Fruit fly (Drosophila melanogaster): ENCODE measurements around the gene CG33494.

CG33494 gene

dm6 chr3R:25489116-25489515 lies 5.8 kb downstream of the CG33494 start (continued):
- no peak for TF ChIP-seq hkb (optimal IDR thresholded peaks at IDR 0.05)
- peak; percentile 71 for TF ChIP-seq hkb (GFP tag; IDR thresholded peaks at IDR 0.05)
- TF ChIP-seq CG6765 (GFP tag; optimal IDR thresholded peaks at IDR 0.05), result no peak
- peak; percentile 61 for TF ChIP-seq CG10543 (GFP tag; optimal IDR thresholded peaks at IDR 0.05)
- TF ChIP-seq CG2712 (tag; optimal IDR thresholded peaks at IDR 0.05), result peak; percentile 85
- 0 out of 2 replicates have a peak, but pooled peaks have one; percentile 26 for TF ChIP-seq klu (GFP tag; IDR thresholded peaks at IDR 0.05)
- TF ChIP-seq ac (GFP tag; optimal IDR thresholded peaks at IDR 0.05), result no peak
- peak; percentile 79 for TF ChIP-seq Sox100B (GFP tag; optimal IDR thresholded peaks at IDR 0.05)
- TF ChIP-seq CG10431 (GFP tag; optimal IDR thresholded peaks at IDR 0.05), result no peak
- TF ChIP-seq CG3163 (GFP tag; optimal IDR thresholded peaks at IDR 0.05), result no peak
- TF ChIP-seq CG12744 (GFP tag; optimal IDR thresholded peaks at IDR 0.05), result no peak
- TF ChIP-seq CG31441 (GFP tag; IDR thresholded peaks at IDR 0.05), result peak; percentile 78
- peak; percentile 48 for TF ChIP-seq MTF-1 (GFP tag; optimal IDR thresholded peaks at IDR 0.05; ENCODE audit: borderline replicate concordance)
- TF ChIP-seq D19B (GFP tag; optimal IDR thresholded peaks at IDR 0.05), result no peak
- TF ChIP-seq Blimp-1 (GFP tag; optimal IDR thresholded peaks at IDR 0.05), result peak; percentile 77
- peak; percentile 68 for TF ChIP-seq CG2875 (GFP tag; optimal IDR thresholded peaks at IDR 0.05)
- peak; percentile 43; the same call in 1 of the 2 replicates for TF ChIP-seq Ada2b (GFP tag; IDR thresholded peaks at IDR 0.05)
- TF ChIP-seq her (GFP tag; optimal IDR thresholded peaks at IDR 0.05), result no peak
- TF ChIP-seq NC2β (GFP tag; optimal IDR thresholded peaks at IDR 0.05), result no peak
- no peak for TF ChIP-seq CG13123 (GFP tag; optimal IDR thresholded peaks at IDR 0.05)
- 0 out of 2 replicates have a peak, but pooled peaks have one; percentile 7 for TF ChIP-seq CG31224 (GFP tag; IDR thresholded peaks at IDR 0.05)
- TF ChIP-seq CG6813 (GFP tag; optimal IDR thresholded peaks at IDR 0.05), result no peak
- TF ChIP-seq D19A (tag; optimal IDR thresholded peaks at IDR 0.05), result peak; percentile 69
- TF ChIP-seq CG3407 (GFP tag; optimal IDR thresholded peaks at IDR 0.05), result peak; percentile 46
- TF ChIP-seq CG13775 (GFP tag; optimal IDR thresholded peaks at IDR 0.05), result peak; percentile 39
- TF ChIP-seq HHEX (GFP tag; optimal IDR thresholded peaks at IDR 0.05), result peak; percentile 46
- TF ChIP-seq CG5953 (GFP tag; IDR thresholded peaks at IDR 0.05), result no peak
- no peak for TF ChIP-seq Dip2 (GFP tag; IDR thresholded peaks at IDR 0.05)
- TF ChIP-seq lov (optimal IDR thresholded peaks at IDR 0.05), result no peak
- no peak for TF ChIP-seq lov (GFP tag; IDR thresholded peaks at IDR 0.05)
- TF ChIP-seq CG2678 (tag; optimal IDR thresholded peaks at IDR 0.05), result peak; percentile 62
- TF ChIP-seq dpn (GFP tag; optimal IDR thresholded peaks at IDR 0.05), result peak in 1 of 2 experiments; percentile 37
- TF ChIP-seq ranshi (GFP tag; IDR thresholded peaks at IDR 0.05), result peak; percentile 63
- no peak for TF ChIP-seq CG6683 (GFP tag; optimal IDR thresholded peaks at IDR 0.05)
- no peak for TF ChIP-seq Sry-δ (GFP tag; optimal IDR thresholded peaks at IDR 0.05)
- no peak for TF ChIP-seq Atf3 (GFP tag; optimal IDR thresholded peaks at IDR 0.05)
- TF ChIP-seq Aef1 (GFP tag; IDR thresholded peaks at IDR 0.05), result peak; percentile 52; the same call in 2 of the 3 replicates
- no peak for TF ChIP-seq C15 (GFP tag; IDR thresholded peaks at IDR 0.05)
- TF ChIP-seq wek (GFP tag; optimal IDR thresholded peaks at IDR 0.05), result peak; percentile 6
- TF ChIP-seq so (GFP tag; IDR thresholded peaks at IDR 0.05), result peak; percentile 54; the same call in 1 of the 3 replicates
- TF ChIP-seq CG33213 (GFP tag; optimal IDR thresholded peaks at IDR 0.05), result no peak
- TF ChIP-seq nerfin-1 (tag; optimal IDR thresholded peaks at IDR 0.05), result peak; percentile 3
- no peak for TF ChIP-seq Nf-YA (GFP tag; IDR thresholded peaks at IDR 0.05)
- no peak for TF ChIP-seq Opbp (GFP tag; IDR thresholded peaks at IDR 0.05; ENCODE audit: partially characterized antibody)
- TF ChIP-seq CG12104 (GFP tag; optimal IDR thresholded peaks at IDR 0.05), result peak; percentile 68
- TF ChIP-seq CG14050 (GFP tag; IDR thresholded peaks at IDR 0.05), result peak; percentile 46; the same call in 2 of the 3 replicates
- no peak for TF ChIP-seq CG9609 (GFP tag; optimal IDR thresholded peaks at IDR 0.05)
- no peak for TF ChIP-seq zfh2 (GFP tag; optimal IDR thresholded peaks at IDR 0.05)
- TF ChIP-seq CG7745 (tag; optimal IDR thresholded peaks at IDR 0.05), result no peak
- TF ChIP-seq CG8478 (optimal IDR thresholded peaks at IDR 0.05), result no peak
- TF ChIP-seq Spps (tag; optimal IDR thresholded peaks at IDR 0.05), result peak; percentile 54
- no peak for TF ChIP-seq pho (GFP tag; optimal IDR thresholded peaks at IDR 0.05)
